Fruit fly (Drosophila melanogaster): Measurements from ENCODE around the gene t-cup.

t-cup gene

dm6 chr2L:12485897-12486615, 11.1 kb downstream of the t-cup start (continued):
- TF ChIP-seq CG7745 (tag; optimal IDR thresholded peaks at IDR 0.05) (no peak), CG10979 (tag; optimal IDR thresholded peaks at IDR 0.05) (peak; percentile 1), row (GFP tag; IDR thresholded peaks at IDR 0.05) (0 out of 3 replicates have a peak, but pooled peaks have one; percentile 21), Eip74EF (GFP tag; optimal IDR thresholded peaks at IDR 0.05) (peak in 1 of 2 experiments; percentile 18), CG17359 (tag; optimal IDR thresholded peaks at IDR 0.05) (peak; percentile 15), CG2678 (tag; optimal IDR thresholded peaks at IDR 0.05) (peak; percentile 24), Blimp-1 (GFP tag; optimal IDR thresholded peaks at IDR 0.05) (peak; percentile 86), unpg (GFP tag; optimal IDR thresholded peaks at IDR 0.05) (peak; percentile 3)

DNA sequence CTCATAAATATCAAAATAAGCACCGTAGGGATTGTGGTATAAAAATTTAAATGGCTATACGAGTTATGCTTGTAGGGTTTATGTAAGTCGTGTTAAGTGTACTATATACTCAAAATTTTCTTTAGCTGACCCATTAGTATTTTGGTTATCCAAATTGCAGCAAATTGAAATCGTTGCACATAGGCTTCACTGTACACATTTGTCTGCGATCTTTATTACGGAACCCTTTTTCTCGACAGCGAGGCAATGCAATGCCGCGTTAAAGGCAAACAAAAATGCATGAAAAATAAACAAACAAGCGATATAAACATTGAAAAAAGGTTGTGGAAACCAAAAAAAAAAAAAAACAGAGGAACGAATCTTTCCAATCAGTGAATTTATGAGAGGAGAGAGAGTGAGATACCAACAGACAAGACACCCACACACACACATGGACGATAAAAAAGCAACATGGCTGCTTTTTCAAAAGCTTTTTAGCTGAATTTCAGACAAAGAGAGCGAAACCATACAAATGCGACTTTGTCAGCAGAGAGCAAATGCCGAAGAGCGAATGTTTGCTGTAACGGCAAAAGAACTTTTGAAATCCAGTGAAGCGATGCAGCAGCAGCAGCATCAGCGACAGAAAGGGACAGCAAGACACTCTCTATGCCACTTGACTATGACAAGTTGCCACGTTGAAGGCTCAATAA, 13.1 kb downstream of the t-cup start:
- peak; percentile 91 for TF ChIP-seq CG17359 (tag; optimal IDR thresholded peaks at IDR 0.05)
- TF ChIP-seq tll (GFP tag; optimal IDR thresholded peaks at IDR 0.05), result no peak
- peak; percentile 86 for TF ChIP-seq BtbVII (GFP tag; optimal IDR thresholded peaks at IDR 0.05)
- TF ChIP-seq btn (GFP tag; optimal IDR thresholded peaks at IDR 0.05), result peak; percentile 76
- peak; percentile 71 for TF ChIP-seq CG31224 (GFP tag; IDR thresholded peaks at IDR 0.05)
- peak; percentile 85 for TF ChIP-seq chm (GFP tag; IDR thresholded peaks at IDR 0.05)
- TF ChIP-seq CG6791 (GFP tag; IDR thresholded peaks at IDR 0.05; ENCODE audit: partially characterized antibody), result no peak
- peak; percentile 80 for TF ChIP-seq Hand (GFP tag; optimal IDR thresholded peaks at IDR 0.05)
- peak; percentile 76 for TF ChIP-seq CG6765 (GFP tag; optimal IDR thresholded peaks at IDR 0.05)
- TF ChIP-seq h (optimal IDR thresholded peaks at IDR 0.05), result no peak
- peak; percentile 81; the same call in 2 of the 3 replicates for TF ChIP-seq otp (GFP tag; IDR thresholded peaks at IDR 0.05)
- TF ChIP-seq Xbp1 (GFP tag; optimal IDR thresholded peaks at IDR 0.05), result peak; percentile 91
- peak; percentile 92 for TF ChIP-seq Oli (tag; optimal IDR thresholded peaks at IDR 0.05)
- peak; percentile 15 for TF ChIP-seq ac (GFP tag; optimal IDR thresholded peaks at IDR 0.05)
- TF ChIP-seq CG2202 (tag; optimal IDR thresholded peaks at IDR 0.05), result peak; percentile 70
- TF ChIP-seq schlank (tag; optimal IDR thresholded peaks at IDR 0.05), result peak; percentile 77
- TF ChIP-seq HmgZ (tag; optimal IDR thresholded peaks at IDR 0.05), result peak; percentile 84
- TF ChIP-seq CG1647 (GFP tag; optimal IDR thresholded peaks at IDR 0.05), result peak; percentile 86
- TF ChIP-seq NfI (GFP tag; optimal IDR thresholded peaks at IDR 0.05), result peak; percentile 90
- TF ChIP-seq lilli (GFP tag; optimal IDR thresholded peaks at IDR 0.05), result peak; percentile 93
- TF ChIP-seq Deaf1 (tag; optimal IDR thresholded peaks at IDR 0.05), result peak; percentile 57
- peak; percentile 75 for TF ChIP-seq wek (GFP tag; optimal IDR thresholded peaks at IDR 0.05)
- peak; percentile 73 for TF ChIP-seq Rx (GFP tag; IDR thresholded peaks at IDR 0.05)
- no peak for TF ChIP-seq Opbp (GFP tag; IDR thresholded peaks at IDR 0.05; ENCODE audit: partially characterized antibody)
- no peak for TF ChIP-seq yki (optimal IDR thresholded peaks at IDR 0.05)
- peak; percentile 76 for TF ChIP-seq gcm (GFP tag; optimal IDR thresholded peaks at IDR 0.05)
- TF ChIP-seq maf-S (GFP tag; optimal IDR thresholded peaks at IDR 0.05), result peak; percentile 87
- TF ChIP-seq pfk (GFP tag; optimal IDR thresholded peaks at IDR 0.05), result peak; percentile 9
- no peak for TF ChIP-seq CG8478 (optimal IDR thresholded peaks at IDR 0.05)
- peak; percentile 89 for TF ChIP-seq CG18262 (tag; optimal IDR thresholded peaks at IDR 0.05)
- TF ChIP-seq run (tag; optimal IDR thresholded peaks at IDR 0.05), result peak; percentile 87
- TF ChIP-seq CG1024 (GFP tag; IDR thresholded peaks at IDR 0.05), result 0 out of 2 replicates have a peak, but pooled peaks have one; percentile 50
- TF ChIP-seq phol (tag; optimal IDR thresholded peaks at IDR 0.05), result peak; percentile 85
- TF ChIP-seq TFAM (GFP tag; optimal IDR thresholded peaks at IDR 0.05), result no peak
- TF ChIP-seq pzg (GFP tag; optimal IDR thresholded peaks at IDR 0.05), result no peak
- peak; percentile 88 for TF ChIP-seq tgo (GFP tag; IDR thresholded peaks at IDR 0.05)
- peak; percentile 70; the same call in 2 of the 3 replicates for TF ChIP-seq z (GFP tag; IDR thresholded peaks at IDR 0.05)
- no peak for TF ChIP-seq cad (GFP tag; optimal IDR thresholded peaks at IDR 0.05)
- TF ChIP-seq dan (GFP tag; IDR thresholded peaks at IDR 0.05), result no peak
- peak; percentile 77 for TF ChIP-seq D19A (tag; optimal IDR thresholded peaks at IDR 0.05)
